Fruit fly (Drosophila melanogaster) whole organism, larva: ENCODE results near the gene kz.
A peak's percentile ranks its signal among the peaks of the same experiment; 100 is the strongest.

Experiments used
- noc ChIP-seq: fragments of 200-800 bp; sonication (Bioruptor generic); optimal IDR thresholded peaks from 3 replicates; lab custom pipeline; 2019; ENCODE audit warnings: missing biosample characterization, mild to moderate bottlenecking, missing genetic modification characterization, moderate library complexity

The kz gene

dm6 chrX:2251688-2252087 lies 9.9 kb upstream of the kz start, which contains the start of gene CG3191:
TSS of gene CG3191 (minus strand) at chrX:2251993.
- no peak for TF ChIP-seq noc (tag; lab: Kevin White, UChicago)

DNA sequence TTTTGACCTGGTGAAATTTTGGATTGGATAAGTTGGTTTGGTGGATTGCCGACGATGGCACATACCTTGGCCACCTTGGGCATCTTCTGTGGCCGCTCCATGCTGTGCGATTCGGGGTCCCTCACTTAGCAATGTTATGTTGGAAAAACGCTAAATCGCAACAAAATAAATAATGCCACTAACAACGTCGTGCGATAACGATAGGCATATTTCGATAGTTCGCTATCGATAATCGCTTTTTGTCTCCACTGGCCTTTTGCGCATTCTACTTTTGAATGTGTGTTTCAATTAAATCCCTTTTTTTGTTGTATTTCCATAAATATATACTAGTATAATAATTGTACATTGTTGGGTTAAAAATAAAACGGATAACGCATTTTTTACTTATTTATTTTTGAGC lies 7.9 kb upstream of the kz start, which contains the start of gene crn:
Gene crn, minus strand, starts transcription at position 221 of the 400 bp plus-strand sequence.
- TF ChIP-seq noc (tag; lab: Kevin White, UChicago), result no peak

- no peak for TF ChIP-seq noc (tag; lab: Kevin White, UChicago)
Measured at dm6 chrX:2245931-2246330, 4.1 kb upstream of the kz start, which contains the start of gene Or2a. TSS of gene Or2a (plus strand) at chrX:2246231.

DNA sequence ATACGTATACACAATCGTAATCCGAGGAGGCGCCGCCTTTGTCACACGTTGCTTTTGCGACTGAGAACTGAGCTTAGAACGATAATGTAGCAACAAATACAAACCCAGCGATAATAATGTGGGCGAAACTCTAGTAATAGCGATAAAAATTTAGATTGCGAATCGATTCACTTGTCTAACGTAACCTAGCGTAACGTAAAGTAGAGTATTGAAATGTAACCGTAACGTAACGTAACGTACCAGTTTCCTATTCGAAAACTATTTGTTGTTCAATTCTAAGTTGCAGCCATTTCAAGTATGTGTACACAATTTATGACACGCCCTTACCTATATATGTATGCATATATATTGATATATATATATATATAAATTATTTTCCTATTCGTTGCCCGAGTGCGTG lies 2.9 kb upstream of the kz start:
- TF ChIP-seq noc (tag; lab: Kevin White, UChicago), result no peak

DNA sequence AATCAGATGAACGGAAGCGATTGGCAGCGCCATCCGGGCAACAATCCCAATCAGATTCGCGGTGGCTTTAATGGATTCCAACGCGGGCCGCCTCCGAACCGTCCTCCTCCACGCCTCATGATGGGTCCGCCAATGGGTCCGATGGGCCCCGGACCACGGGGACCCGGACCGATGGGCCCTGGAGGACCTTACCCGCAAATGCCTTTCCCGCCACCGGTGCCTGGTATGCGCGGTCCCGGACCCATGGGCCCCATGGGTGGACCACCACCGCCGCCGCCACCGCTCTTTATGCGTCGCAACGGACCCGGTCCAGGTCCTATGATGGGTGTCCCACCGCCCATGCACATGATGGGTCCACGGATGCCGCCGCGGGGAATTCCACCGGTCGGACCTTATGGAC lies 1.1 kb upstream of the kz start:
- no peak for TF ChIP-seq noc (tag; lab: Kevin White, UChicago)

DNA sequence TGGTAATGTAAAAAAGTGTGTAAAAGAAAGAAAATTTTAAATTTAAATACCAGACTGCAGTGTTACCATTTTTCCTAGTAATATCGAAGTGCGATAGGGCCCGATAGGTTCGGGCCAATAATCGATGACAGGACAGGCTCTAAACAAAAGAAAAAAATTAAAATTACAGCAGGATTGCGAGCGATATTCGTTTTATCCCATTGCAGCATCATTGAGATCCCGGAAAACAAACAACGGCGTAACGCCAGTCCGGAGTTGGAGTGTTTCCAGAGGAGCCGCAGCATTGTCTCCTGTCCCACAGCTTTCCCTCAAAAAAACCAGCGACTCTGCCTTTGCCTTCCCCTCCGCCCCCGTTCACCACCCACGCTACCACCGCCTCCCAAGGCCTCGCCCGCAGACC lies 16.7 kb downstream of the kz start, which contains the start of gene pcx:
Gene pcx, plus strand, starts transcription at position 159 of the 400 bp plus-strand sequence.
- no peak for TF ChIP-seq noc (tag; lab: Kevin White, UChicago)

dm6 chrX:2223454-2223853 lies 18.4 kb downstream of the kz start, which contains the start of gene CG14052:
TSS of gene CG14052 (plus strand) at chrX:2223754.
- TF ChIP-seq noc (tag; lab: Kevin White, UChicago), result no peak

DNA sequence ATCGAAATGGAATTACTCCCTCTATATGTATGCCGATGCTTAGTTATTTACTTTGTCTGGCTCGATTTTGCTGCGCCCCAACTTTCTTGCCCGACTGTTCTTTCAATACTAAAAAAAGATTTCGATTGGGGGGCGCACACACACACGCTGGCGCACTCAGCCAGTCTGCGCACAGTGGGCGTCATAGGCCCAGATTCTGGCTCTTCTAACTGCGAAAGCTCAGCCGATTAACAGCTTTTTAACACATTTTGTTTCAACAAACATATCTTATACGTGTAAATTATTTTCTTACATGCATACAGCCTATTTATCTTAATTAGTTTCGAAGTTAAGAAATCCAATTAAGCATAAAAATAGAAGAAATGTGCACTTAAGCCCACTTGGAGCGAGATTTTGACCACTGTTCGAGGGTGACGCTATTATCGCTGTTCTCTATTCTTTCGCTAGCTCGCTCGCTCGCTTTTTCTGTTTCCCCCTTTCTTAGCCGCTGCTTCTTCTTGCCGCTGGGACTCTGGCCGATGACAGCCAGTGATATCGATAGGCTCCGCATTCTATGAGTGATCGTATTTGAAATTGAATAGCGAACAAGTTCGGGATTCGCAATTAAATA lies 19.5 kb downstream of the kz start, which contains the start of gene Vinc:
Gene Vinc, minus strand, starts transcription at position 387 of the 610 bp plus-strand sequence.
- TF ChIP-seq noc (tag; lab: Kevin White, UChicago), result peak; percentile 67

DNA sequence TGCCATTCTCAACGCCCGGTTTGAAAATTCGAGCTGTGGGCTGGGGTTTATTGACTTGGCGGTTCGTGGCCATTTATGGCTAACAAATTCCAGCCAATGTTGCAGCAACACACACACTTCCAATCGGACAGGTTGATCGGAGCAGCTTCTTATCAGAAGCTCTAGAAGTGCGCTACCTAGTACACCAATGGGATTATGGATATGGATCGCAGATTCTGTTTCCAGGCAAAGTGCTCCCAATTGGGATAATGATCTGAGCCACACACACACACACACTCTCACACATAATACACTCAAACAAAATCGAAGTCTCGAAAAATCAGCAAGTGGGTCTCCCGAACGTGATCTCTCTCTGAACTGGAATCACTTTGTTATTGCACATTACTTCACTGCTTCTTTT lies 20.2 kb downstream of the kz start:
- TF ChIP-seq noc (tag; lab: Kevin White, UChicago), result no peak

DNA sequence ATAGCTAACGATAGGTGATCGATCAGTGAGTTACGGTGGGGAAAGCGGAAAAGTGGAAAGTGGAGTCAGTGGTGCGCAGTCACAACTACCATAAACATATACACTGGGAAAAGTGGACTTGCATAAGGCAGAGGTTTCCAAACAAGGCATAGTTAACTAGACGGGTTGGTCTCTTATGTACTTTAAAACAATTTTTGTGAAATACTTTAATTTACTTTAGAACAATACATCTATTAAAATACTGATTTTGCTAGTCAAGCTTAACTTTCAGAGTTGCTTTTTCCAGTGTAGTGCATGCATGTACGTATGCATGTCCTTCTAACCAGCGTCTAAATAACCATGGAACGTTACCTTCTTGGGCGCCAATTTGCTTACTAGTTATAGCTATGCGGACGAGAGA lies 21.9 kb downstream of the kz start:
- TF ChIP-seq noc (tag; lab: Kevin White, UChicago), result no peak

DNA sequence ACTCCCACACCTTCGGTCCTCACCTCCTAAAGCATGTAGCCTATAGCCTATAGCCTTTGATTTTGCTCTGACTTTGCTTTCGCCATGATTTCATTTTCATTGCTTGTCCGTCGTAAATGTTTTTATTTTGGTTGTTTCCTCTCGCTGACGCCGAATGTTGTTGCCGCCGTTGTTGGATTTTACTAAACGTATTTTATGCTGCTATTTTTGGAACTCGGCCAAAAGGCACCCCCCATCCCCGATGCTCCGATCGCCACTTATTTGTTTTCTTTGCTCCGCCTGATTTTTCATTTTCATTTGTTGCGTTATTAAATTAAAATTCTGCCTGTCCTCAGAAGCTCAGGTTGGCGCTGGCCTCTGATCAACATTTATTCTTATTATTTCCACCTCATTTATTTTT lies 22.6 kb downstream of the kz start:
- no peak for TF ChIP-seq noc (tag; lab: Kevin White, UChicago)

DNA sequence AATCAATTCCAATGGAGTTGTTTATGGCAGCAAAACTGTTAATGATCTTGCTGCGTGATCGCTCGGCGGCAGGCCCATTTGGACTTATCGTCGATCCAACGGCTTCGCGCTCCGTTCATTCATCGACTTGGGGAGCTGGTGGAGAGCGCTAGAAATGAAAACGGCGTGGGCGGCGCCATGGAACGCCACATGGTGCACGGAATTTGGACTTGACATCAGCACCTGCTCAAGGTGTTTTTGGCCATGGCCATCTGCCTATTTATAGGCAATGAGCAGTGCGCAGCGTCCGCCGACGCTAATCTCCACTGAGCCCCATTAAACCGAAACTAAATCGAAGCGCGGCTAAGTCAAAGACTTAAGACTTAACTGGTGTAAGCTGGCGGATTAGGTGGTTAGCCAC lies 23.4 kb downstream of the kz start:
- no peak for TF ChIP-seq noc (tag; lab: Kevin White, UChicago)

DNA sequence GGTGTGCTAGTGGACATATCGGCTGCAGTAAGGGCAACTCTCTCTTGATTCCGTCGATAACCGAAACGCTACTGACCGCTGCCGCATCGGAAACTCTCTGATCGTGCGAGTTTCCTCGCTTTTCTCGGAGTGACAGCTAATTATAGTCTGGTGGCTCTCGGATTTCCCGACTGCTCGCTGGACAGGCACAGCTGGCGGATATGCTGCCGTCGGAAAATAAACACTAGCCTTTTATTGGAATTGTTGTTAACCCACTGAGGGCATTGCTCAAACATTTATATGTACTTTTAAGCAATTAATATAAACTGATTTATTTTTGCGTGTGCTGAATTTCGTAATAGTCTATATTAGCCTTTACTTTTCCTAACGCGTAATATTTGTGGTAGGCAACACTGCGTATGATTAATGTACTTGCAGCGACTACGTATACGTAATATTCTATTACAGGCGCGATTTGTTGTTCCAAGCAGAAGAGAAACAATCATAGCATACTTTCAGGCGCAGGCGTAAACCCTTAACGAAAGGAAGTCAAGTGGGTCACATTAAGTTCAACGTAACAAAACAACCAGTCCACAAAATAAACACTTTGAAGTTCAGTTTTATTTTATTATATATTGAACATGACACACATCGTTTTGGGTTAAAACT lies 28.0 kb downstream of the kz start, which contains the start of gene SmydA-8:
Gene SmydA-8, minus strand, starts transcription at position 51 of the 648 bp plus-strand sequence.
- no peak for TF ChIP-seq noc (tag; lab: Kevin White, UChicago)

dm6 chrX:2212327-2212820 lies 29.5 kb downstream of the kz start:
- no peak for TF ChIP-seq noc (tag; lab: Kevin White, UChicago)

DNA sequence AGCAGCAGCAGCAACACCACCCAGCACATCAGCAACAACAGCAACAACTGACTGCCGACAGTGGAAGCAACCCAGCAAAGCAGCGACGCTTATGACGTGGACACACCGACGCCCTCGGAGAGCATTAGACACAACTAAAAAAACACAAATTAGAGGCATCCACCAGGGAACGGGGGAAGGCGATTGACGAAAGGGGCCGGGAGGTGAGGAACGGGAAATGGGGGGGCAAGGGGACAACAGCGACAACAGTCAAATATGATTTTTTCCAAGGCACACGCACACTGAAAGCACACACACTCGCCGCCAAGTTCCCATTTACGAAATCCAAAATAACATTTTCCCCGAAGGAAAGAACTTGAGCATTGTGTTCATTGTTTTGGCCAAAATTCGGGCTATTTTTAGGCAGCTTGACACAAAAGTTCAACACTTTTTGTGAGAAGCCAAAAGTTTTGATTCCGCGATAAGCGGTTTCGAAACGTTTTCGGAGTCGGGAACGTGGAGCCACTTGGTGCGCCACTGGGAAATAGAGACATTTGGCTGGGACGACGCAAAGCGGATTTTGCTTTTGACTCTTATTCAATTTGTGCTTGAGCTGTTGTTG lies 33.1 kb downstream of the kz start:
- no peak for TF ChIP-seq noc (tag; lab: Kevin White, UChicago)

dm6 chrX:2203766-2204165 lies 38.1 kb downstream of the kz start, which contains the start of gene FarO:
TSS of gene FarO (minus strand) at chrX:2203866.
- no peak for TF ChIP-seq noc (tag; lab: Kevin White, UChicago)
